Fruit fly (Drosophila melanogaster) whole organism, embryonic: Measurements from ENCODE around the gene Vha68-3.

Experiments
- Ada2b ChIP-seq: fragments of 200-800 bp; sonication (Bioruptor generic); IDR thresholded peaks from 2 replicates; pipeline ENCODE4 v1.3.6; 2022; ENCODE audit warnings: missing biosample characterization, missing genetic modification characterization
- Atf6 ChIP-seq: fragments of 200-800 bp; sonication (Bioruptor generic); IDR thresholded peaks from 2 replicates; pipeline ENCODE4 v1.3.6; 2022; ENCODE audit warnings: missing biosample characterization, missing genetic modification characterization
- Bdp1 ChIP-seq: fragments of 200-800 bp; sonication (Bioruptor generic); optimal IDR thresholded peaks from 3 replicates; lab custom pipeline; 2016; ENCODE audit warnings: missing biosample characterization, missing genetic modification characterization
- CG10565 ChIP-seq: fragments of 200-800 bp; sonication (Bioruptor generic); optimal IDR thresholded peaks from 3 replicates; lab custom pipeline; 2016; ENCODE audit warnings: missing biosample characterization, mild to moderate bottlenecking, missing genetic modification characterization
- CG10979 ChIP-seq: fragments of 200-800 bp; sonication (Bioruptor generic); optimal IDR thresholded peaks from 2 replicates; lab custom pipeline; 2018; ENCODE audit warnings: missing biosample characterization, mild to moderate bottlenecking, missing genetic modification characterization, moderate library complexity
- CG12219 ChIP-seq: fragments of 200-800 bp; sonication (Bioruptor generic); optimal IDR thresholded peaks from 3 replicates; lab custom pipeline; 2018; ENCODE audit warnings: missing biosample characterization, mild to moderate bottlenecking, missing genetic modification characterization
- CG14014 ChIP-seq: fragments of 200-800 bp; sonication (Bioruptor generic); IDR thresholded peaks from 2 replicates; pipeline ENCODE4 v1.3.6; 2022; ENCODE audit warnings: missing biosample characterization, missing genetic modification characterization
- CG14050 ChIP-seq: fragments of 200-800 bp; sonication (Bioruptor generic); IDR thresholded peaks from 3 replicates; pipeline ENCODE4 v1.3.6; 2022; ENCODE audit warnings: missing biosample characterization, missing genetic modification characterization
- CG14441 ChIP-seq: fragments of 200-800 bp; sonication (Bioruptor generic); IDR thresholded peaks from 2 replicates; pipeline ENCODE4 v1.3.6; 2022; ENCODE audit warnings: missing biosample characterization, missing genetic modification characterization
- CG14667 ChIP-seq: fragments of 200-800 bp; sonication (Bioruptor generic); IDR thresholded peaks from 2 replicates; pipeline ENCODE4 v1.3.6; 2022; ENCODE audit warnings: missing biosample characterization, missing genetic modification characterization
- CG14965 ChIP-seq: fragments of 200-800 bp; sonication (Bioruptor generic); optimal IDR thresholded peaks from 2 replicates; lab custom pipeline; 2016; ENCODE audit warnings: missing biosample characterization, missing genetic modification characterization, borderline replicate concordance
- CG15011 ChIP-seq: fragments of 200-800 bp; sonication (Bioruptor generic); optimal IDR thresholded peaks from 3 replicates; lab custom pipeline; 2018; ENCODE audit warnings: missing biosample characterization, mild to moderate bottlenecking, missing genetic modification characterization
- CG17186 ChIP-seq: fragments of 200-800 bp; sonication (Bioruptor generic); optimal IDR thresholded peaks from 3 replicates; lab custom pipeline; 2017; ENCODE audit warnings: missing biosample characterization, missing genetic modification reagents, missing genetic modification characterization
- CG17568 ChIP-seq: fragments of 200-800 bp; sonication (Bioruptor generic); optimal IDR thresholded peaks from 2 replicates; lab custom pipeline; 2018; ENCODE audit warnings: missing biosample characterization, mild to moderate bottlenecking, missing genetic modification characterization, moderate library complexity
- CG17829 ChIP-seq: fragments of 200-800 bp; optimal IDR thresholded peaks from 2 replicates; lab custom pipeline; 2019; ENCODE audit warnings: missing biosample characterization, mild to moderate bottlenecking, missing genetic modification characterization, moderate library complexity
- CG17912 ChIP-seq: fragments of 200-800 bp; sonication (Bioruptor generic); optimal IDR thresholded peaks from 2 replicates; lab custom pipeline; 2018; ENCODE audit warnings: missing biosample characterization, mild to moderate bottlenecking, missing genetic modification characterization
- CG2116 ChIP-seq: fragments of 200-800 bp; sonication (Bioruptor generic); optimal IDR thresholded peaks from 3 replicates; lab custom pipeline; 2018; ENCODE audit warnings: missing biosample characterization, mild to moderate bottlenecking, missing genetic modification characterization
- CG33213 ChIP-seq: fragments of 200-800 bp; sonication (Bioruptor generic); optimal IDR thresholded peaks from 3 replicates; lab custom pipeline; 2016; ENCODE audit warnings: missing biosample characterization, missing genetic modification characterization
- CG3995 ChIP-seq: fragments of 200-800 bp; sonication (Bioruptor generic); optimal IDR thresholded peaks from 3 replicates; lab custom pipeline; 2016; ENCODE audit warnings: missing biosample characterization, missing genetic modification characterization
- CG4328 ChIP-seq: fragments of 200-800 bp; sonication (Bioruptor generic); optimal IDR thresholded peaks from 3 replicates; lab custom pipeline; 2017; ENCODE audit warnings: missing biosample characterization, missing genetic modification reagents, missing genetic modification characterization
- CG6689 ChIP-seq: fragments of 200-800 bp; sonication (Bioruptor generic); IDR thresholded peaks from 2 replicates; pipeline ENCODE4 v1.3.6; 2022; ENCODE audit warnings: missing biosample characterization, missing genetic modification characterization
- CG7556 ChIP-seq: fragments of 200-800 bp; sonication (Bioruptor generic); optimal IDR thresholded peaks from 2 replicates; lab custom pipeline; 2017; ENCODE audit warnings: missing biosample characterization, mild to moderate bottlenecking, missing genetic modification characterization
- CG9817 ChIP-seq: fragments of 200-800 bp; sonication (Bioruptor generic); optimal IDR thresholded peaks from 2 replicates; lab custom pipeline; 2018; ENCODE audit warnings: missing biosample characterization, mild to moderate bottlenecking, missing genetic modification characterization, moderate library complexity
- Ets97D ChIP-seq: fragments of 200-800 bp; sonication (Bioruptor generic); optimal IDR thresholded peaks from 3 replicates; lab custom pipeline; 2016; ENCODE audit warnings: missing biosample characterization, missing genetic modification characterization
- Fer3 ChIP-seq: fragments of 200-800 bp; sonication (Bioruptor generic); optimal IDR thresholded peaks from 2 replicates; lab custom pipeline; 2018; ENCODE audit warnings: missing biosample characterization, mild to moderate bottlenecking, missing genetic modification characterization, moderate library complexity
- MBD-R2 ChIP-seq: fragments of 200-800 bp; sonication (Bioruptor generic); IDR thresholded peaks from 2 replicates; pipeline ENCODE4 v1.3.6; 2022; ENCODE audit warnings: missing biosample characterization, missing genetic modification characterization
- Myb ChIP-seq: fragments of 200-800 bp; sonication (Bioruptor generic); optimal IDR thresholded peaks from 2 replicates; lab custom pipeline; 2016; ENCODE audit warnings: missing biosample characterization, missing genetic modification characterization
- Nf-YA ChIP-seq: fragments of 200-800 bp; sonication (Bioruptor generic); IDR thresholded peaks from 2 replicates; pipeline ENCODE4 v1.3.6; 2022; ENCODE audit warnings: missing biosample characterization, missing genetic modification characterization
- Rfx ChIP-seq: fragments of 200-800 bp; sonication (Bioruptor generic); IDR thresholded peaks from 2 replicates; pipeline ENCODE4 v1.3.6; 2022; ENCODE audit warnings: missing biosample characterization, missing genetic modification characterization
- Spps ChIP-seq: fragments of 200-800 bp; sonication (Bioruptor generic); optimal IDR thresholded peaks from 2 replicates; lab custom pipeline; 2018; ENCODE audit warnings: missing biosample characterization, mild to moderate bottlenecking, missing genetic modification characterization
- YL-1 ChIP-seq: fragments of 200-800 bp; sonication (Bioruptor generic); optimal IDR thresholded peaks from 3 replicates; lab custom pipeline; 2017; ENCODE audit warnings: missing biosample characterization, mild to moderate bottlenecking, missing genetic modification characterization
- ash1 ChIP-seq: fragments of 200-800 bp; sonication (Bioruptor generic); optimal IDR thresholded peaks from 2 replicates; lab custom pipeline; 2018; ENCODE audit warnings: missing biosample characterization, mild to moderate bottlenecking, missing genetic modification characterization
- cad ChIP-seq: fragments of >200 bp; optimal IDR thresholded peaks from 2 replicates; lab custom pipeline; 2017; ENCODE audit warnings: missing biosample characterization, missing genetic modification characterization
- chif ChIP-seq, 2 experiments: fragments of 200-800 bp; sonication (Bioruptor generic); optimal IDR thresholded peaks; 3 replicates each; lab custom pipeline; 2016; ENCODE audit warnings: missing biosample characterization in 2 of 2, missing genetic modification characterization in 2 of 2
- croc ChIP-seq: fragments of 200-800 bp; sonication (Bioruptor generic); conservative IDR thresholded peaks from 3 replicates; pipeline ENCODE4 v1.3.6; 2022; ENCODE audit warnings: missing biosample characterization, missing genetic modification characterization
- dimm ChIP-seq: fragments of 200-800 bp; sonication (Bioruptor generic); IDR thresholded peaks from 2 replicates; pipeline ENCODE4 v1.3.6; 2022; ENCODE audit warnings: missing biosample characterization, missing genetic modification characterization
- dysf ChIP-seq: fragments of 200-800 bp; sonication (Bioruptor generic); IDR thresholded peaks from 3 replicates; pipeline ENCODE4 v1.3.6; 2022; ENCODE audit warnings: missing biosample characterization, missing genetic modification characterization
- ems ChIP-seq: fragments of 200-800 bp; sonication (Bioruptor generic); optimal IDR thresholded peaks from 3 replicates; lab custom pipeline; 2016; ENCODE audit warnings: missing biosample characterization, missing genetic modification characterization
- eyg ChIP-seq: fragments of 200-800 bp; sonication (Bioruptor generic); optimal IDR thresholded peaks from 3 replicates; lab custom pipeline; 2016; ENCODE audit warnings: missing biosample characterization, missing genetic modification characterization
- hb ChIP-seq: fragments of 200-800 bp; sonication (Bioruptor generic); IDR thresholded peaks from 3 replicates; pipeline ENCODE4 v1.3.6; 2022; ENCODE audit warnings: missing biosample characterization, missing genetic modification characterization; ENCODE audit not compliant: partially characterized antibody
- jigr1 ChIP-seq: fragments of 200-800 bp; sonication (Bioruptor generic); IDR thresholded peaks from 3 replicates; pipeline ENCODE4 v1.3.6; 2022; ENCODE audit warnings: missing biosample characterization, missing genetic modification characterization
- ken ChIP-seq: fragments of 200-800 bp; sonication (Bioruptor generic); IDR thresholded peaks from 3 replicates; pipeline ENCODE4 v1.3.6; 2022; ENCODE audit warnings: missing biosample characterization, missing genetic modification characterization
- maf-S ChIP-seq: fragments of 200-800 bp; sonication (Bioruptor generic); optimal IDR thresholded peaks from 2 replicates; lab custom pipeline; 2016; ENCODE audit warnings: missing biosample characterization, missing genetic modification characterization
- nmo ChIP-seq: fragments of 200-800 bp; sonication (Bioruptor generic); optimal IDR thresholded peaks from 2 replicates; lab custom pipeline; 2018; ENCODE audit warnings: missing biosample characterization, mild to moderate bottlenecking, missing genetic modification characterization, moderate library complexity
- org-1 ChIP-seq: fragments of 200-800 bp; sonication (Bioruptor generic); optimal IDR thresholded peaks from 2 replicates; lab custom pipeline; 2017; ENCODE audit warnings: missing biosample characterization, missing genetic modification characterization
- row ChIP-seq: fragments of 200-800 bp; sonication (Bioruptor generic); IDR thresholded peaks from 3 replicates; pipeline ENCODE4 v1.3.6; 2022; ENCODE audit warnings: missing biosample characterization, missing genetic modification characterization
- sim ChIP-seq: fragments of 200-800 bp; sonication (Bioruptor generic); IDR thresholded peaks from 2 replicates; pipeline ENCODE4 v1.3.6; 2022; ENCODE audit warnings: missing biosample characterization, missing genetic modification characterization
- sima ChIP-seq: fragments of 200-800 bp; sonication (Bioruptor generic); optimal IDR thresholded peaks from 2 replicates; lab custom pipeline; 2016; ENCODE audit warnings: missing biosample characterization, missing genetic modification characterization
- tap ChIP-seq: fragments of 200-800 bp; optimal IDR thresholded peaks from 3 replicates; lab custom pipeline; 2019; ENCODE audit warnings: missing biosample characterization, mild to moderate bottlenecking, missing genetic modification characterization, moderate library complexity
- unc-4 ChIP-seq: fragments of 200-800 bp; sonication (Bioruptor generic); IDR thresholded peaks from 2 replicates; pipeline ENCODE4 v1.3.6; 2022; ENCODE audit warnings: missing biosample characterization, missing genetic modification characterization; ENCODE audit not compliant: partially characterized antibody
- yki ChIP-seq: fragments of >200 bp; optimal IDR thresholded peaks from 3 replicates; lab custom pipeline; 2018
- z ChIP-seq: fragments of 200-800 bp; sonication (Bioruptor generic); IDR thresholded peaks from 3 replicates; pipeline ENCODE4 v1.3.6; 2022; ENCODE audit warnings: missing biosample characterization, missing genetic modification characterization

The Vha68-3 gene

dm6 chr2L:12974045-12974539 lies 4.5 kb upstream of the Vha68-3 start, which contains the start of gene Vha68-2 (continued):
- TF ChIP-seq Rfx (GFP tag; lab: Robert Waterston, UW) (peak; percentile 85), CG14667 (GFP tag; lab: Robert Waterston, UW) (no peak), ash1 (GFP tag; lab: Kevin White, UChicago) (no peak), CG33213 (GFP tag; lab: Kevin White, UChicago) (no peak), dimm (no peak), CG14965 (no peak), MBD-R2 (GFP tag; lab: Robert Waterston, UW) (peak; percentile 64), dysf (GFP tag; lab: Robert Waterston, UW) (peak; percentile 67; the same call in 2 of the 3 replicates), yki (lab: Kevin White, UChicago) (no peak), nmo (GFP tag; lab: Kevin White, UChicago) (no peak), unc-4 (GFP tag; lab: Robert Waterston, UW) (0 out of 2 replicates have a peak, but pooled peaks have one; percentile 33), row (GFP tag; lab: Robert Waterston, UW) (peak; percentile 88), CG4328 (peak; percentile 9), CG14014 (GFP tag; lab: Robert Waterston, UW) (0 out of 2 replicates have a peak, but pooled peaks have one; percentile 36), hb (peak; percentile 71), sim (GFP tag; lab: Robert Waterston, UW) (no peak), eyg (GFP tag; lab: Kevin White, UChicago) (no peak), CG17186 (GFP tag; lab: Kevin White, UChicago) (no peak), CG9817 (peak; percentile 72), Ets97D (GFP tag; lab: Kevin White, UChicago) (peak; percentile 57), sima (no peak), CG3995 (no peak), Ada2b (no peak; the same call in 1 of the 2 replicates), Myb (peak; percentile 45), maf-S (GFP tag; lab: Kevin White, UChicago) (peak; percentile 46), Spps (no peak), CG17568 (GFP tag; lab: Kevin White, UChicago) (peak; percentile 42), ems (peak; percentile 20), Fer3 (tag; lab: Kevin White, UChicago) (no peak), CG6689 (GFP tag; lab: Robert Waterston, UW) (no peak), CG14441 (no peak), cad (GFP tag; lab: Kevin White, UChicago) (no peak), org-1 (GFP tag; lab: Kevin White, UChicago) (peak; percentile 55), croc (GFP tag; lab: Robert Waterston, UW) (no peak), CG17912 (GFP tag; lab: Kevin White, UChicago) (peak; percentile 82), ken (GFP tag; lab: Robert Waterston, UW) (peak; percentile 47; the same call in 1 of the 3 replicates), CG10565 (GFP tag; lab: Kevin White, UChicago) (no peak), CG14050 (peak; percentile 20; the same call in 1 of the 3 replicates), Atf6 (GFP tag; lab: Robert Waterston, UW) (no peak), CG2116 (GFP tag; lab: Kevin White, UChicago) (peak; percentile 61), CG17829 (tag; lab: Kevin White, UChicago) (no peak), chif (GFP tag; optimal IDR thresholded peaks at IDR 0.05; lab: Kevin White, UChicago) (peak; percentile 30 to 40), YL-1 (peak; percentile 2), jigr1 (no peak), CG10979 (tag; lab: Kevin White, UChicago) (no peak), tap (tag; lab: Kevin White, UChicago) (no peak), Nf-YA (GFP tag; lab: Robert Waterston, UW) (no peak), Bdp1 (GFP tag; lab: Kevin White, UChicago) (no peak), z (0 out of 3 replicates have a peak, but pooled peaks have one; percentile 14), CG15011 (GFP tag; lab: Kevin White, UChicago) (no peak), CG12219 (GFP tag; lab: Kevin White, UChicago) (peak; percentile 47), CG7556 (GFP tag; lab: Kevin White, UChicago) (no peak)
